Worm (Caenorhabditis elegans): Measurements from ENCODE around the gene C46E10.1.

- TF ChIP-seq nhr-237 (tag; optimal IDR thresholded peaks at IDR 0.05) = no peak
- TF ChIP-seq elt-1 (tag; optimal IDR thresholded peaks at IDR 0.05; ENCODE audit: borderline replicate concordance, insufficient read depth) = no peak
- no peak for TF ChIP-seq unc-120 (tag; optimal IDR thresholded peaks at IDR 0.05; ENCODE audit: poor library complexity, severe bottlenecking)
Measured at ce11 chrII:3731723-3732122, 7.7 kb downstream of the C46E10.1 start, which contains the start of the genes sdz-12 and bath-31.
